Worm (Caenorhabditis elegans) whole organism, L4/young adult: ENCODE data around the gene vps-39.

Experiments
- W03F9.2 ChIP-seq: fragments of 150-350 bp; optimal IDR thresholded peaks from 2 replicates; lab custom pipeline; 2014; ENCODE audit warnings: missing biosample characterization, missing genetic modification characterization
- dao-5 ChIP-seq: sonication (generic microtip); optimal IDR thresholded peaks from 2 replicates; lab custom pipeline; 2016; ENCODE audit warnings: missing genotype, missing genetic modification characterization, moderate library complexity, missing compliant biosample characterization
- him-1 ChIP-seq: sonication (generic microtip); optimal IDR thresholded peaks from 2 replicates; lab custom pipeline; 2016; ENCODE audit warnings: missing genotype, missing genetic modification reagents, missing genetic modification characterization, missing compliant biosample characterization

DNA sequence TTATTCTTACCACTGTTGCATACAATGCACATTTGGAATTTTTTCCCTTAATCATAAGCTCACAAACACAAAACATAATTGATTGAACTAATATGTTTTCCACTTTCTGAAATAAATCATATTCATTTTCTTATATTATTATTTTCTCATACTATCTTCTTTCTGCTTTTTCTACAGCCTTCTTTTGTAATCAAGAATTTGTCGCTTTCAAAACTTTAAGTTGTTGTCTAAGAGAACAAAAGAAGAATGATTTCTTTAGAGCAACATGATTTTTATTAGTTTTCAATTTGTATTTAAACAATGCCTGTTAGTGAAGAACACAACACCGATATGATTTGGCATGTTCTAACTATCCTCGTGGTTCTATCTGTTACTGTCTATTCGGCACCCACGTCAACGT, 45.8 kb upstream of the vps-39 start, which contains the start of gene D1086.7:
- no peak for TF ChIP-seq W03F9.2
- no peak for TF ChIP-seq him-1
- TF ChIP-seq dao-5 (tag; lab: Kevin White, UChicago), result no peak
